Worm (Caenorhabditis elegans): Measurements from ENCODE around the gene cup-14.
"Not testable (repeated sequence)": the region's sequence is repeated elsewhere in the genome, so short reads cannot be mapped to it uniquely, and the experiment has no call there.

Gene cup-14

ce11 chrII:13830255-13830654 lies 41.8 kb downstream of the cup-14 start, which contains the start of gene F08G2.4:
Gene F08G2.4, plus strand, starts transcription at chrII:13830602.
- no peak for TF ChIP-seq hnd-1 (tag; optimal IDR thresholded peaks at IDR 0.05)
- TF ChIP-seq hmg-4 (GFP tag; optimal IDR thresholded peaks at IDR 0.05), result no peak
- TF ChIP-seq tra-4 (tag; optimal IDR thresholded peaks at IDR 0.05), result no peak
- TF ChIP-seq tbx-11 (GFP tag; IDR thresholded peaks at IDR 0.05), result no peak
- no peak for TF ChIP-seq pes-1 (GFP tag; IDR thresholded peaks at IDR 0.05)
- no peak for TF ChIP-seq sea-1 (GFP tag; conservative IDR thresholded peaks at IDR 0.05)
- no peak for TF ChIP-seq B0310.2 (tag; optimal IDR thresholded peaks at IDR 0.05)
- TF ChIP-seq scrt-1 (GFP tag; IDR thresholded peaks at IDR 0.05), result no peak
- TF ChIP-seq aly-1 (tag; optimal IDR thresholded peaks at IDR 0.05), result no peak

- 0 out of 2 replicates have a peak, but pooled peaks have one; percentile 24 for TF ChIP-seq sea-1 (GFP tag; conservative IDR thresholded peaks at IDR 0.05)
- TF ChIP-seq pes-1 (GFP tag; IDR thresholded peaks at IDR 0.05), result 0 out of 2 replicates have a peak, but pooled peaks have one; percentile 37
- TF ChIP-seq hmg-4 (GFP tag; optimal IDR thresholded peaks at IDR 0.05), result peak; percentile 6
Measured at ce11 chrII:13829123-13829996, 42.7 kb downstream of the cup-14 start.

- TF ChIP-seq ceh-13 (GFP tag; optimal IDR thresholded peaks at IDR 0.05) (no peak), tbx-37 (GFP tag; conservative IDR thresholded peaks at IDR 0.05) (no peak), hmg-4 (GFP tag; optimal IDR thresholded peaks at IDR 0.05) (no peak), pes-1 (GFP tag; IDR thresholded peaks at IDR 0.05) (no peak), flt-1 (GFP tag; IDR thresholded peaks at IDR 0.05) (no peak), hmbx-1 (tag; optimal IDR thresholded peaks at IDR 0.05) (no peak)
Measured at ce11 chrII:13828597-13828996, 43.4 kb downstream of the cup-14 start, which contains the start of gene his-42. Gene his-42, minus strand, starts transcription at chrII:13828697.

- peak; percentile 65 for TF ChIP-seq pes-1 (GFP tag; IDR thresholded peaks at IDR 0.05)
Measured at ce11 chrII:13824570-13824969, 47.5 kb downstream of the cup-14 start.

- not testable (repeated sequence) for TF ChIP-seq B0310.2 (tag; optimal IDR thresholded peaks at IDR 0.05); F13C5.2 (tag; optimal IDR thresholded peaks at IDR 0.05); ceh-13 (GFP tag; optimal IDR thresholded peaks at IDR 0.05)
Measured at ce11 chrII:13818043-13818442, 54.0 kb downstream of the cup-14 start, which contains the start of gene his-16. Gene his-16, minus strand, starts transcription at chrII:13818143.

- TF ChIP-seq sea-1 (GFP tag; conservative IDR thresholded peaks at IDR 0.05), result peak; percentile 78; the same call in 1 of the 2 replicates
- TF ChIP-seq aly-1 (tag; optimal IDR thresholded peaks at IDR 0.05), result peak; percentile 73
- TF ChIP-seq ama-1 (optimal IDR thresholded peaks at IDR 0.05), result peak; percentile 72
- peak; percentile 67 for TF ChIP-seq pes-1 (GFP tag; IDR thresholded peaks at IDR 0.05)
- TF ChIP-seq scrt-1 (GFP tag; IDR thresholded peaks at IDR 0.05), result 0 out of 2 replicates have a peak, but pooled peaks have one; percentile 11
Measured at ce11 chrII:13817474-13817873, 54.6 kb downstream of the cup-14 start.

ce11 chrII:13815513-13815912 lies 56.5 kb downstream of the cup-14 start:
- no peak for TF ChIP-seq tra-4 (tag; optimal IDR thresholded peaks at IDR 0.05)
- no peak for TF ChIP-seq flt-1 (GFP tag; IDR thresholded peaks at IDR 0.05)
- no peak for TF ChIP-seq ceh-13 (GFP tag; optimal IDR thresholded peaks at IDR 0.05)
- no peak for TF ChIP-seq F13C5.2 (tag; optimal IDR thresholded peaks at IDR 0.05)
- no peak for TF ChIP-seq ets-7 (tag; optimal IDR thresholded peaks at IDR 0.05)
- TF ChIP-seq ama-1 (optimal IDR thresholded peaks at IDR 0.05), result no peak
- TF ChIP-seq hnd-1 (tag; optimal IDR thresholded peaks at IDR 0.05), result no peak
- TF ChIP-seq ceh-36 (tag; optimal IDR thresholded peaks at IDR 0.05), result no peak
- no peak for TF ChIP-seq hmg-4 (GFP tag; optimal IDR thresholded peaks at IDR 0.05)
- no peak for TF ChIP-seq tbx-37 (GFP tag; conservative IDR thresholded peaks at IDR 0.05)
- no peak for TF ChIP-seq hmbx-1 (tag; optimal IDR thresholded peaks at IDR 0.05)
- no peak for TF ChIP-seq pes-1 (GFP tag; IDR thresholded peaks at IDR 0.05)
- no peak for TF ChIP-seq aly-1 (tag; optimal IDR thresholded peaks at IDR 0.05)
- TF ChIP-seq B0310.2 (tag; optimal IDR thresholded peaks at IDR 0.05), result no peak
- TF ChIP-seq sea-1 (GFP tag; conservative IDR thresholded peaks at IDR 0.05), result no peak

ce11 chrII:13813950-13814349 lies 58.1 kb downstream of the cup-14 start:
- no peak for TF ChIP-seq ets-7 (tag; optimal IDR thresholded peaks at IDR 0.05)
- no peak for TF ChIP-seq aly-1 (tag; optimal IDR thresholded peaks at IDR 0.05)
- TF ChIP-seq scrt-1 (GFP tag; IDR thresholded peaks at IDR 0.05), result no peak
- TF ChIP-seq sea-1 (GFP tag; conservative IDR thresholded peaks at IDR 0.05), result no peak
- TF ChIP-seq hnd-1 (tag; optimal IDR thresholded peaks at IDR 0.05), result no peak
- no peak for TF ChIP-seq hmg-4 (GFP tag; optimal IDR thresholded peaks at IDR 0.05)
- no peak for TF ChIP-seq tbx-37 (GFP tag; conservative IDR thresholded peaks at IDR 0.05)
- TF ChIP-seq hmbx-1 (tag; optimal IDR thresholded peaks at IDR 0.05), result no peak
- no peak for TF ChIP-seq tbx-11 (GFP tag; IDR thresholded peaks at IDR 0.05)
- no peak for TF ChIP-seq ceh-36 (tag; optimal IDR thresholded peaks at IDR 0.05)
- TF ChIP-seq tra-4 (tag; optimal IDR thresholded peaks at IDR 0.05), result no peak
- no peak for TF ChIP-seq flt-1 (GFP tag; IDR thresholded peaks at IDR 0.05)
